Fruit fly (Drosophila melanogaster): ENCODE measurements around the gene Snx21.

DNA sequence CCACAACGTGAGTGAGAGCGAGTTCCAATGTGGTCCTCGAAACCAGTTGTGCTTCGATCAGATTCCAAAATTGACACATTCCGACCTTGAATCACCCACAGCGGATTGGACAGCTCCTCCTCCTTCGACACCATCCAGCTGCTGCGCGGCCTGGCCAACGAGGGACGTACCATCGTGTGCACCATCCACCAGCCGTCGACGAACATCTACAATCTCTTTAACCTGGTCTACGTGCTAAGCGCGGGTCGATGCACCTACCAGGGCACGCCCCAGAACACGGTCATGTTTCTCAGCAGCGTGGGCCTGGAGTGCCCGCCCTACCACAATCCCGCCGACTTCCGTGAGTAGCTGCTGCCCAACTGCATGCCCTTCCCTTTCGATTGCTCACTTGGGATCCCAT lies 27.9 kb downstream of the Snx21 start:
- TF ChIP-seq ovo (GFP tag; optimal IDR thresholded peaks at IDR 0.05) (no peak), kay (GFP tag; ENCODE audit: borderline replicate concordance) (no peak), pad (GFP tag; optimal IDR thresholded peaks at IDR 0.05) (no peak), Hr96 (GFP tag; optimal IDR thresholded peaks at IDR 0.05) (no peak), cnc (optimal IDR thresholded peaks at IDR 0.05) (no peak), CG14711 (tag; optimal IDR thresholded peaks at IDR 0.05) (no peak), bab1 (GFP tag; optimal IDR thresholded peaks at IDR 0.05) (no peak)
